Worm (Caenorhabditis elegans) whole organism, early embryonic: ENCODE data around the gene C04H5.1.

ENCODE experiments used
- F13C5.2 ChIP-seq: sonication (generic microtip); optimal IDR thresholded peaks from 2 replicates; lab custom pipeline; 2017; ENCODE audit warnings: mild to moderate bottlenecking, missing genetic modification characterization, inconsistent platforms, missing compliant biosample characterization
- ceh-36 ChIP-seq: sonication (generic microtip); optimal IDR thresholded peaks from 2 replicates; lab custom pipeline; 2016; ENCODE audit warnings: missing genetic modification characterization, inconsistent platforms, missing compliant biosample characterization
- ets-7 ChIP-seq: sonication (generic microtip); optimal IDR thresholded peaks from 2 replicates; lab custom pipeline; 2016; ENCODE audit warnings: missing genotype, missing genetic modification characterization, missing compliant biosample characterization
- hmg-4 ChIP-seq: fragments of 200-800 bp; sonication (Bioruptor generic); optimal IDR thresholded peaks from 2 replicates; lab custom pipeline; 2018; ENCODE audit warnings: mild to moderate bottlenecking, missing genetic modification characterization, missing compliant biosample characterization
- hnd-1 ChIP-seq: sonication (generic microtip); optimal IDR thresholded peaks from 2 replicates; lab custom pipeline; 2016; ENCODE audit warnings: missing genetic modification characterization, missing compliant biosample characterization
- pes-1 ChIP-seq: fragments of 200-800 bp; sonication (Bioruptor generic); IDR thresholded peaks from 2 replicates; pipeline ENCODE4 v1.3.6; 2022; ENCODE audit warnings: missing genetic modification reagents, missing genetic modification characterization, missing compliant biosample characterization
- scrt-1 ChIP-seq: fragments of 200-800 bp; sonication (Bioruptor generic); IDR thresholded peaks from 2 replicates; pipeline ENCODE4 v1.3.6; 2022; ENCODE audit warnings: missing genetic modification characterization, missing compliant biosample characterization
- sea-1 ChIP-seq: fragments of 200-800 bp; sonication (Bioruptor generic); conservative IDR thresholded peaks from 2 replicates; pipeline ENCODE4 v1.3.6; 2022; ENCODE audit warnings: missing genetic modification characterization, missing compliant biosample characterization
- tbx-11 ChIP-seq: fragments of 200-800 bp; sonication (Bioruptor generic); IDR thresholded peaks from 2 replicates; pipeline ENCODE4 v1.3.6; 2022; ENCODE audit warnings: missing genetic modification characterization, missing compliant biosample characterization
- tbx-37 ChIP-seq: fragments of 200-800 bp; sonication (Bioruptor generic); conservative IDR thresholded peaks from 2 replicates; pipeline ENCODE4 v1.3.6; 2022; ENCODE audit warnings: missing genetic modification reagents, missing genetic modification characterization, missing compliant biosample characterization

- TF ChIP-seq sea-1 (GFP tag; lab: Robert Waterston, UW) (no peak), tbx-37 (GFP tag; lab: Robert Waterston, UW) (no peak), ceh-36 (tag; lab: Kevin White, UChicago) (no peak), tbx-11 (GFP tag; lab: Robert Waterston, UW) (no peak), F13C5.2 (tag; lab: Kevin White, UChicago) (no peak), hnd-1 (no peak), scrt-1 (GFP tag; lab: Robert Waterston, UW) (no peak), pes-1 (no peak), hmg-4 (GFP tag; lab: Kevin White, UChicago) (no peak), ets-7 (no peak)
Observed at ce11 chrII:14523070-14523572, 11.0 kb upstream of the C04H5.1 start, which contains the start of gene btb-20.
